Fruit fly (Drosophila melanogaster) whole organism, embryonic: Measurements from ENCODE around the gene Frmd5.
A peak's percentile ranks its signal among the peaks of the same experiment; 100 is the strongest.

Experiments used
- BtbVII ChIP-seq: fragments of 200-800 bp; sonication (Bioruptor generic); optimal IDR thresholded peaks from 3 replicates; lab custom pipeline; 2017; ENCODE audit warnings: missing biosample characterization, mild to moderate bottlenecking, missing genetic modification characterization
- CG11696 ChIP-seq: fragments of 200-800 bp; sonication (Bioruptor generic); IDR thresholded peaks from 2 replicates; pipeline ENCODE4 v1.3.6; 2022; ENCODE audit warnings: missing biosample characterization, missing genetic modification characterization
- CG12391 ChIP-seq: fragments of 200-800 bp; sonication (Bioruptor generic); optimal IDR thresholded peaks from 3 replicates; lab custom pipeline; 2018; ENCODE audit warnings: missing biosample characterization, mild to moderate bottlenecking, missing genetic modification characterization, moderate library complexity
- CG13894 ChIP-seq: fragments of 200-800 bp; sonication (Bioruptor generic); optimal IDR thresholded peaks from 3 replicates; lab custom pipeline; 2018; ENCODE audit warnings: missing biosample characterization, mild to moderate bottlenecking, missing genetic modification characterization, moderate library complexity
- CG14860 ChIP-seq: fragments of 200-800 bp; sonication (Bioruptor generic); IDR thresholded peaks from 3 replicates; pipeline ENCODE4 v1.3.6; 2022; ENCODE audit warnings: missing biosample characterization, missing genetic modification characterization; ENCODE audit not compliant: partially characterized antibody
- CG17912 ChIP-seq: fragments of 200-800 bp; sonication (Bioruptor generic); optimal IDR thresholded peaks from 2 replicates; lab custom pipeline; 2018; ENCODE audit warnings: missing biosample characterization, mild to moderate bottlenecking, missing genetic modification characterization
- CG2116 ChIP-seq: fragments of 200-800 bp; sonication (Bioruptor generic); optimal IDR thresholded peaks from 3 replicates; lab custom pipeline; 2018; ENCODE audit warnings: missing biosample characterization, mild to moderate bottlenecking, missing genetic modification characterization
- CG2120 ChIP-seq: fragments of 200-800 bp; sonication (Bioruptor generic); optimal IDR thresholded peaks from 3 replicates; lab custom pipeline; 2016; ENCODE audit warnings: missing biosample characterization, missing genetic modification characterization
- CG2202 ChIP-seq: fragments of 200-800 bp; sonication (Bioruptor generic); optimal IDR thresholded peaks from 2 replicates; lab custom pipeline; 2018; ENCODE audit warnings: missing biosample characterization, mild to moderate bottlenecking, missing genetic modification characterization
- CG2712 ChIP-seq: fragments of 200-800 bp; optimal IDR thresholded peaks from 3 replicates; lab custom pipeline; 2019; ENCODE audit warnings: missing biosample characterization, mild to moderate bottlenecking, missing genetic modification characterization, moderate library complexity
- CG32532 ChIP-seq: fragments of 200-800 bp; sonication (Bioruptor generic); IDR thresholded peaks from 2 replicates; pipeline ENCODE4 v1.3.6; 2022; ENCODE audit warnings: missing biosample characterization, missing genetic modification characterization
- CG33557 ChIP-seq: fragments of 200-800 bp; sonication (Bioruptor generic); optimal IDR thresholded peaks from 2 replicates; lab custom pipeline; 2019; ENCODE audit warnings: missing biosample characterization, mild to moderate bottlenecking, missing genetic modification characterization, moderate library complexity
- CG3407 ChIP-seq: fragments of 200-800 bp; sonication (Bioruptor generic); optimal IDR thresholded peaks from 2 replicates; lab custom pipeline; 2018; ENCODE audit warnings: missing biosample characterization, mild to moderate bottlenecking, missing genetic modification characterization
- CG4328 ChIP-seq: fragments of 200-800 bp; sonication (Bioruptor generic); optimal IDR thresholded peaks from 3 replicates; lab custom pipeline; 2017; ENCODE audit warnings: missing biosample characterization, missing genetic modification reagents, missing genetic modification characterization
- CG4617 ChIP-seq: fragments of 200-800 bp; sonication (Bioruptor generic); optimal IDR thresholded peaks from 3 replicates; lab custom pipeline; 2016; ENCODE audit warnings: missing biosample characterization, missing genetic modification characterization, borderline replicate concordance
- CG4707 ChIP-seq: fragments of 200-800 bp; sonication (Bioruptor generic); optimal IDR thresholded peaks from 2 replicates; lab custom pipeline; 2018; ENCODE audit warnings: missing biosample characterization, mild to moderate bottlenecking, missing genetic modification characterization, moderate library complexity
- CG6683 ChIP-seq: fragments of 200-800 bp; sonication (Bioruptor generic); optimal IDR thresholded peaks from 2 replicates; lab custom pipeline; 2017; ENCODE audit warnings: missing biosample characterization, mild to moderate bottlenecking, missing genetic modification characterization, missing genetic modification reagents
- CG8281 ChIP-seq: fragments of 200-800 bp; sonication (Bioruptor generic); optimal IDR thresholded peaks from 2 replicates; lab custom pipeline; 2018; ENCODE audit warnings: missing biosample characterization, mild to moderate bottlenecking, missing genetic modification characterization, moderate library complexity
- CG8924 ChIP-seq: fragments of 200-800 bp; optimal IDR thresholded peaks from 3 replicates; lab custom pipeline; 2019; ENCODE audit warnings: missing biosample characterization, mild to moderate bottlenecking, missing genetic modification characterization, moderate library complexity
- CTCF ChIP-seq: fragments of 200-800 bp; sonication (Bioruptor generic); optimal IDR thresholded peaks from 2 replicates; lab custom pipeline; 2017; ENCODE audit warnings: missing biosample characterization, mild to moderate bottlenecking, missing genetic modification characterization, moderate library complexity
- Dll ChIP-seq: fragments of 200-800 bp; sonication (Bioruptor generic); IDR thresholded peaks from 4 replicates; pipeline ENCODE4 v1.3.6; 2022; ENCODE audit warnings: missing biosample characterization, missing genetic modification characterization; ENCODE audit not compliant: partially characterized antibody
- Doc3 ChIP-seq: fragments of 200-800 bp; sonication (Bioruptor generic); IDR thresholded peaks from 3 replicates; pipeline ENCODE4 v1.3.6; 2022; ENCODE audit warnings: missing biosample characterization, missing genetic modification characterization; ENCODE audit not compliant: partially characterized antibody
- Eip74EF ChIP-seq, 2 experiments: fragments of 200-800 bp in 1 of 2; fragments of >200 bp in 1 of 2; sonication (Bioruptor generic) in 1 of 2; optimal IDR thresholded peaks; 2 replicates each; lab custom pipeline; 2017 to 2019; ENCODE audit warnings: missing biosample characterization in 2 of 2, missing genetic modification characterization in 2 of 2, mild to moderate bottlenecking in 1 of 2, moderate library complexity in 1 of 2
- H2.0 ChIP-seq: fragments of 200-800 bp; sonication (Bioruptor generic); IDR thresholded peaks from 2 replicates; pipeline ENCODE4 v1.3.6; 2022; ENCODE audit warnings: missing biosample characterization, missing genetic modification characterization
- HLH4C ChIP-seq: fragments of 200-800 bp; sonication (Bioruptor generic); IDR thresholded peaks from 3 replicates; pipeline ENCODE4 v1.3.6; 2022; ENCODE audit warnings: missing biosample characterization, missing genetic modification characterization; ENCODE audit not compliant: partially characterized antibody
- Lpt ChIP-seq: fragments of >200 bp; optimal IDR thresholded peaks from 2 replicates; lab custom pipeline; 2018; ENCODE audit warnings: missing biosample characterization, missing genetic modification characterization
- MBD-R2 ChIP-seq: fragments of 200-800 bp; sonication (Bioruptor generic); IDR thresholded peaks from 2 replicates; pipeline ENCODE4 v1.3.6; 2022; ENCODE audit warnings: missing biosample characterization, missing genetic modification characterization
- Mes4 ChIP-seq: fragments of 200-800 bp; sonication (Bioruptor generic); optimal IDR thresholded peaks from 2 replicates; lab custom pipeline; 2016; ENCODE audit warnings: missing biosample characterization, missing genetic modification characterization
- Oaz ChIP-seq: fragments of 200-800 bp; sonication (Bioruptor generic); IDR thresholded peaks from 2 replicates; pipeline ENCODE4 v1.3.6; 2022; ENCODE audit warnings: missing biosample characterization, missing genetic modification characterization
- Ravus ChIP-seq: fragments of 200-800 bp; sonication (Bioruptor generic); IDR thresholded peaks from 2 replicates; pipeline ENCODE4 v1.3.6; 2022; ENCODE audit warnings: missing biosample characterization, missing genetic modification characterization
- Rfx ChIP-seq: fragments of 200-800 bp; sonication (Bioruptor generic); IDR thresholded peaks from 2 replicates; pipeline ENCODE4 v1.3.6; 2022; ENCODE audit warnings: missing biosample characterization, missing genetic modification characterization
- Sry-δ ChIP-seq: fragments of 200-800 bp; sonication (Bioruptor generic); optimal IDR thresholded peaks from 2 replicates; lab custom pipeline; 2016; ENCODE audit warnings: missing biosample characterization, missing genetic modification characterization
- Xrp1 ChIP-seq: fragments of 200-800 bp; sonication (Bioruptor generic); IDR thresholded peaks from 2 replicates; pipeline ENCODE4 v1.3.6; 2022; ENCODE audit warnings: missing biosample characterization, missing genetic modification characterization
- YL-1 ChIP-seq: fragments of 200-800 bp; sonication (Bioruptor generic); optimal IDR thresholded peaks from 3 replicates; lab custom pipeline; 2017; ENCODE audit warnings: missing biosample characterization, mild to moderate bottlenecking, missing genetic modification characterization
- ci ChIP-seq: fragments of 200-800 bp; sonication (Bioruptor generic); IDR thresholded peaks from 3 replicates; pipeline ENCODE4 v1.3.6; 2022; ENCODE audit warnings: missing biosample characterization, missing genetic modification characterization
- dmrt11E ChIP-seq: fragments of 200-800 bp; sonication (Bioruptor generic); optimal IDR thresholded peaks from 3 replicates; lab custom pipeline; 2018; ENCODE audit warnings: missing biosample characterization, mild to moderate bottlenecking, missing genetic modification characterization, moderate library complexity
- dpn ChIP-seq, 2 experiments: fragments of 200-800 bp; sonication (Bioruptor generic); optimal IDR thresholded peaks; 3 replicates each; lab custom pipeline; 2016; ENCODE audit warnings: missing biosample characterization in 2 of 2, missing genetic modification characterization in 2 of 2
- ham ChIP-seq: fragments of 200-800 bp; sonication (Bioruptor generic); IDR thresholded peaks from 2 replicates; pipeline ENCODE4 v1.3.6; 2022; ENCODE audit warnings: missing biosample characterization, missing genetic modification characterization
- mirr ChIP-seq: fragments of 200-800 bp; sonication (Bioruptor generic); optimal IDR thresholded peaks from 3 replicates; lab custom pipeline; 2018; ENCODE audit warnings: missing biosample characterization, mild to moderate bottlenecking, missing genetic modification characterization
- otp ChIP-seq: fragments of 200-800 bp; sonication (Bioruptor generic); IDR thresholded peaks from 3 replicates; pipeline ENCODE4, ENCODE4 v1.3.6; 2022; ENCODE audit warnings: missing biosample characterization, missing genetic modification characterization
- prd ChIP-seq, 3 experiments: fragments of >200 bp in 2 of 3; fragments of 200-800 bp in 1 of 3; sonication (Bioruptor generic) in 1 of 3; optimal IDR thresholded peaks in 2 of 3; IDR thresholded peaks in 1 of 3; 2 replicates in 2 of 3; 3 replicates in 1 of 3; pipeline versions ENCODE4 v1.3.6 to Lab custom; 2017 to 2022; ENCODE audit warnings: missing biosample characterization in 1 of 3, missing genetic modification characterization in 1 of 3
- ranshi ChIP-seq: fragments of 200-800 bp; sonication (Bioruptor generic); IDR thresholded peaks from 2 replicates; pipeline ENCODE4 v1.3.6; 2022; ENCODE audit warnings: missing biosample characterization, missing genetic modification characterization
- ro ChIP-seq: fragments of 200-800 bp; sonication (Bioruptor generic); IDR thresholded peaks from 2 replicates; pipeline ENCODE4 v1.3.6; 2022; ENCODE audit warnings: missing biosample characterization, missing genetic modification characterization
- sens ChIP-seq: fragments of 200-800 bp; sonication (Bioruptor generic); peaks from one replicate; lab custom pipeline; 2016; ENCODE audit warnings: missing biosample characterization, missing genetic modification characterization
- sim ChIP-seq: fragments of 200-800 bp; sonication (Bioruptor generic); IDR thresholded peaks from 2 replicates; pipeline ENCODE4 v1.3.6; 2022; ENCODE audit warnings: missing biosample characterization, missing genetic modification characterization
- stwl ChIP-seq: fragments of 200-800 bp; sonication (Bioruptor generic); optimal IDR thresholded peaks from 3 replicates; lab custom pipeline; 2018; ENCODE audit warnings: missing biosample characterization, mild to moderate bottlenecking, missing genetic modification characterization, moderate library complexity
- twi ChIP-seq: fragments of 200-800 bp; optimal IDR thresholded peaks from 2 replicates; lab custom pipeline; 2019; ENCODE audit warnings: missing biosample characterization, mild to moderate bottlenecking, missing genetic modification characterization, moderate library complexity
- unc-4 ChIP-seq: fragments of 200-800 bp; sonication (Bioruptor generic); IDR thresholded peaks from 2 replicates; pipeline ENCODE4 v1.3.6; 2022; ENCODE audit warnings: missing biosample characterization, missing genetic modification characterization; ENCODE audit not compliant: partially characterized antibody
- wor ChIP-seq: fragments of 200-800 bp; sonication (Bioruptor generic); IDR thresholded peaks from 2 replicates; pipeline ENCODE4 v1.3.6; 2022; ENCODE audit warnings: missing biosample characterization, missing genetic modification characterization

Gene Frmd5

DNA sequence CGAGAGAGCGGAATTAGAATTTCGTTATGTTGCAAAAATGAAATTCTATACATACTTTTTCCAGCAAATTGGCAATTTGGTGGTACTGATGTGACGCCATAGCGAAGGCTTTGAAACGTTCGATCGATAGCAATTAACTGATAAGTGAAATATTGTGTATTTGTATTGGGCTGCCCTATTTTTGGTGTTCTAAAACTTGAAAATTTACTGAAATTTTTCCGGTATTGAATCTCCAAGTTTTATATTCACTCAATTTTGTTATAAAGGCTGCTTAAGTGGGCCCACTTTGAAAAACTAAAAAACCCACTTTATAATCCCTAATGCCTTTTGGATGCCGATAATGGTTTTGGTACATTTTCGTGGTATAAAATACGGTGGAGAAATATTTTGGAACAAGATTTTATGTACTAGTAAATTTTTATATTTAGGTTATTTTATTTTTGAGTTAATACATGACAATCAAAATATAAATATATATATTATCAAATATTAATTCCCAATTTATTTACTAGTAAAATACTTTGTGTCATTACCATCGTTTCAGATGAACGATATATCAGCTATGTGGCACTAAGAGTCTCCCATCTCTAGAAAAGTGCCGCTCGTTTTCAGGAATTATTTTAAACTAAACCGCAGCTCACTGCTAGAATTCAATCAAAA lies 18.3 kb downstream of the Frmd5 start, which contains the start of the genes Cand1 and pim (continued):
- TF ChIP-seq BtbVII (GFP tag; lab: Kevin White, UChicago) (no peak), H2.0 (GFP tag; lab: Robert Waterston, UW) (no peak), Xrp1 (GFP tag; lab: Robert Waterston, UW) (no peak), CG2120 (GFP tag; lab: Kevin White, UChicago) (peak; percentile 4), mirr (GFP tag; lab: Kevin White, UChicago) (no peak), CG3407 (GFP tag; lab: Kevin White, UChicago) (no peak), CG4617 (GFP tag; lab: Kevin White, UChicago) (peak; percentile 49), CG8281 (tag; lab: Kevin White, UChicago) (no peak), Mes4 (GFP tag; lab: Kevin White, UChicago) (no peak), unc-4 (peak; percentile 73), Sry-δ (GFP tag; lab: Kevin White, UChicago) (peak; percentile 81), twi (peak; percentile 15), CG14860 (GFP tag; lab: Robert Waterston, UW) (0 out of 3 replicates have a peak, but pooled peaks have one; percentile 12), CG8924 (peak; percentile 42), CG2712 (tag; lab: Kevin White, UChicago) (peak; percentile 63), Eip74EF (GFP tag; optimal IDR thresholded peaks at IDR 0.05; lab: Kevin White, UChicago) (no peak), ci (GFP tag; lab: Robert Waterston, UW) (no peak), CG2116 (GFP tag; lab: Kevin White, UChicago) (peak; percentile 31), Ravus (GFP tag; lab: Robert Waterston, UW) (no peak), CTCF (GFP tag; lab: Kevin White, UChicago) (no peak), HLH4C (GFP tag; lab: Robert Waterston, UW) (peak; percentile 54; the same call in 1 of the 3 replicates), CG12391 (peak; percentile 59), stwl (tag; lab: Kevin White, UChicago) (peak; percentile 42), CG17912 (GFP tag; lab: Kevin White, UChicago) (no peak), Oaz (GFP tag; lab: Robert Waterston, UW) (no peak), Dll (peak; percentile 76), CG32532 (GFP tag; lab: Robert Waterston, UW) (no peak), CG4328 (GFP tag; lab: Kevin White, UChicago) (no peak), Rfx (GFP tag; lab: Robert Waterston, UW) (peak; percentile 35; the same call in 1 of the 2 replicates), Doc3 (GFP tag; lab: Robert Waterston, UW) (peak; percentile 64; the same call in 2 of the 3 replicates), dpn (GFP tag; optimal IDR thresholded peaks at IDR 0.05; lab: Kevin White, UChicago) (peak in 1 of 2 experiments; percentile 12), Lpt (GFP tag; lab: Kevin White, UChicago) (no peak), otp (GFP tag; lab: Robert Waterston, UW) (no peak), ham (no peak), MBD-R2 (GFP tag; lab: Robert Waterston, UW) (peak; percentile 28; the same call in 1 of the 2 replicates), CG11696 (GFP tag; lab: Robert Waterston, UW) (no peak), CG6683 (no peak), dmrt11E (tag; lab: Kevin White, UChicago) (peak; percentile 36), ro (no peak), sim (GFP tag; lab: Robert Waterston, UW) (no peak), CG13894 (no peak), CG33557 (GFP tag; lab: Kevin White, UChicago) (peak; percentile 10), wor (no peak), prd (optimal IDR thresholded peaks at IDR 0.05; lab: Kevin White, UChicago) (no peak), prd (GFP tag; IDR thresholded peaks at IDR 0.05; lab: Robert Waterston, UW) (no peak), ranshi (GFP tag; lab: Robert Waterston, UW) (no peak), sens (no peak), CG4707 (GFP tag; lab: Kevin White, UChicago) (no peak), YL-1 (GFP tag; lab: Kevin White, UChicago) (peak; percentile 52), CG2202 (tag; lab: Kevin White, UChicago) (no peak)
